ENCODE assay signal across 1 fruit fly cellular context in genomic region chrX:13212138-13212481, dm6.
A peak's percentile ranks its signal among the peaks of the same experiment; 100 is the strongest.
TF ChIP-seq lines count a peak whose summit lies in the region.

Gene REG (plus strand): TSS chrX:13212325.

TF ChIP-seq in whole organism, embryonic, 481 proteins besides CTCF, POLR2A, EP300 and RAD21 (continued from another document):
- TF ChIP-seq Trl (optimal IDR thresholded peaks at IDR 0.05; lab: Kevin White, UChicago) (no peak), Trl (GFP tag; optimal IDR thresholded peaks at IDR 0.05; lab: Kevin White, UChicago) (no peak), bbx (GFP tag; IDR thresholded peaks at IDR 0.05; lab: Robert Waterston, UW; ENCODE audit: partially characterized antibody) (peak; percentile 14; the same call in 1 of the 2 replicates), Opbp (GFP tag; IDR thresholded peaks at IDR 0.05; lab: Robert Waterston, UW; ENCODE audit: partially characterized antibody) (peak; percentile 39; the same call in 1 of the 3 replicates), CG7271 (tag; optimal IDR thresholded peaks at IDR 0.05; lab: Kevin White, UChicago) (no peak), Nf-YB (GFP tag; optimal IDR thresholded peaks at IDR 0.05; lab: Kevin White, UChicago) (no peak), CG2129 (GFP tag; IDR thresholded peaks at IDR 0.05; lab: Robert Waterston, UW; ENCODE audit: partially characterized antibody) (no peak), CG33213 (GFP tag; optimal IDR thresholded peaks at IDR 0.05; lab: Kevin White, UChicago) (no peak), Adf1 (GFP tag; IDR thresholded peaks at IDR 0.05; lab: Robert Waterston, UW) (no peak), MESR4 (GFP tag; optimal IDR thresholded peaks at IDR 0.05; lab: Kevin White, UChicago) (peak; percentile 69), NFAT (GFP tag; IDR thresholded peaks at IDR 0.05; lab: Robert Waterston, UW) (no peak), Poxn (GFP tag; IDR thresholded peaks at IDR 0.05; lab: Robert Waterston, UW) (no peak), Camta (GFP tag; optimal IDR thresholded peaks at IDR 0.05; lab: Kevin White, UChicago) (no peak), ATbp (GFP tag; optimal IDR thresholded peaks at IDR 0.05; lab: Kevin White, UChicago) (no peak), CG3838 (GFP tag; optimal IDR thresholded peaks at IDR 0.05; lab: Kevin White, UChicago) (no peak), pros (GFP tag; optimal IDR thresholded peaks at IDR 0.05; lab: Kevin White, UChicago) (no peak), CG6272 (GFP tag; IDR thresholded peaks at IDR 0.05; lab: Robert Waterston, UW) (no peak), pzg (GFP tag; optimal IDR thresholded peaks at IDR 0.05; lab: Kevin White, UChicago) (peak; percentile 2), gt (GFP tag; IDR thresholded peaks at IDR 0.05; lab: Robert Waterston, UW) (no peak), hbn (GFP tag; IDR thresholded peaks at IDR 0.05; lab: Robert Waterston, UW; ENCODE audit: partially characterized antibody) (peak; percentile 48; the same call in 1 of the 2 replicates), CG4707 (GFP tag; optimal IDR thresholded peaks at IDR 0.05; lab: Kevin White, UChicago) (no peak)
